Worm (Caenorhabditis elegans): Measurements from ENCODE around the gene F42A6.6.

Gene F42A6.6

DNA sequence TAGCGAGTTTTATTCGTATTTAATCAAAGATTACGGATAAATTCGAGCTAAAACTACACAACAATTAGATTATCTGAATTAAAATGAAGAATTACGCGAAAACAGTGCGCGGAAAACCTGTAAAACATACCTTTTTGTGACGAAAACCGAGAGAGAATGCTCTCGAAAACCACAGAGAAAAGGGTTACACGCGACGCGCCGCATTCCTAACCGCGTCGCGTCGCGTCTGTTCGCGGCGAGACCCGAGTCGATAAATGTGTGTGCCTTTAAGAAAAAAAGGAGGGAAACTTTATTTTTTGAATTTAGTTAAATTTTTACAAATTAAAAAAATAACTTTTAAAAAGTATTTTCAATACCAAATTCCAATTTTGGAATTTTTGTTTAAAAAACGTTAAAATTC, 2.0 kb upstream of the F42A6.6 start, which contains the start of gene hrpa-1:
hrpa-1 (minus strand) TSS at position 192 of the 400 bp plus-strand sequence.
- TF ChIP-seq zag-1 (tag; optimal IDR thresholded peaks at IDR 0.05) (peak; percentile 17), nhr-237 (tag; optimal IDR thresholded peaks at IDR 0.05) (no peak), nhr-21 (tag; optimal IDR thresholded peaks at IDR 0.05) (peak; percentile 62), lin-39 (tag; optimal IDR thresholded peaks at IDR 0.05) (no peak), skn-1 (tag; optimal IDR thresholded peaks at IDR 0.05) (no peak), F13H6.1 (tag; optimal IDR thresholded peaks at IDR 0.05) (peak; percentile 76), crh-2 (tag; optimal IDR thresholded peaks at IDR 0.05) (peak; percentile 90), elt-3 (tag; optimal IDR thresholded peaks at IDR 0.05) (no peak), gmeb-1 (tag; optimal IDR thresholded peaks at IDR 0.05) (peak; percentile 97), mbf-1 (tag; optimal IDR thresholded peaks at IDR 0.05) (no peak), ztf-11 (tag; optimal IDR thresholded peaks at IDR 0.05) (no peak), nhr-25 (tag; optimal IDR thresholded peaks at IDR 0.05) (peak; percentile 88), nhr-23 (tag; optimal IDR thresholded peaks at IDR 0.05) (no peak), nhr-12 (tag; optimal IDR thresholded peaks at IDR 0.05) (no peak), sem-4 (tag; optimal IDR thresholded peaks at IDR 0.05) (peak; percentile 56), R02D3.7 (tag; optimal IDR thresholded peaks at IDR 0.05) (no peak), nhr-129 (tag; optimal IDR thresholded peaks at IDR 0.05) (peak; percentile 64), nhr-10 (tag; optimal IDR thresholded peaks at IDR 0.05) (no peak), unc-62 (GFP tag; optimal IDR thresholded peaks at IDR 0.05) (no peak), fos-1 (tag; optimal IDR thresholded peaks at IDR 0.05) (peak; percentile 64), elt-1 (tag; optimal IDR thresholded peaks at IDR 0.05) (no peak), nhr-11 (tag; optimal IDR thresholded peaks at IDR 0.05) (no peak), sma-3 (GFP tag; optimal IDR thresholded peaks at IDR 0.05) (peak; percentile 81), nhr-6 (tag; optimal IDR thresholded peaks at IDR 0.05) (peak; percentile 60), ZK546.5 (tag; optimal IDR thresholded peaks at IDR 0.05) (peak; percentile 66), mab-5 (tag; optimal IDR thresholded peaks at IDR 0.05) (peak; percentile 56), C34F6.9 (tag; optimal IDR thresholded peaks at IDR 0.05) (peak; percentile 94), egl-27 (tag; optimal IDR thresholded peaks at IDR 0.05) (peak; percentile 8), dmd-4 (tag; optimal IDR thresholded peaks at IDR 0.05) (no peak), lin-11 (tag; optimal IDR thresholded peaks at IDR 0.05) (peak; percentile 80), sma-9 (GFP tag; optimal IDR thresholded peaks at IDR 0.05) (peak; percentile 70), sma-9 (tag; optimal IDR thresholded peaks at IDR 0.05) (no peak), unc-55 (GFP tag; optimal IDR thresholded peaks at IDR 0.05) (peak; percentile 98), snpc-4 (tag; optimal IDR thresholded peaks at IDR 0.05) (peak; percentile 42), lin-13 (GFP tag; optimal IDR thresholded peaks at IDR 0.05) (peak; percentile 92), blmp-1 (tag; optimal IDR thresholded peaks at IDR 0.05; ENCODE audit: insufficient read depth) (peak; percentile 28), ama-1 (optimal IDR thresholded peaks at IDR 0.05) (peak; percentile 64), mdl-1 (tag; optimal IDR thresholded peaks at IDR 0.05) (peak in 1 of 2 experiments; percentile 46), peb-1 (tag; optimal IDR thresholded peaks at IDR 0.05) (no peak), aly-2 (tag; optimal IDR thresholded peaks at IDR 0.05) (no peak), ztf-1 (GFP tag; conservative IDR thresholded peaks at IDR 0.05) (no peak), ztf-4 (tag; optimal IDR thresholded peaks at IDR 0.05) (peak; percentile 68), Y55F3AM.14 (GFP tag; optimal IDR thresholded peaks at IDR 0.05) (no peak), nhr-77 (tag; optimal IDR thresholded peaks at IDR 0.05) (no peak), lsy-2 (tag; optimal IDR thresholded peaks at IDR 0.05) (peak; percentile 85 to 96), ceh-82 (tag; optimal IDR thresholded peaks at IDR 0.05) (peak; percentile 62), alr-1 (tag; optimal IDR thresholded peaks at IDR 0.05) (no peak), unc-39 (tag; optimal IDR thresholded peaks at IDR 0.05) (no peak), ceh-16 (tag; optimal IDR thresholded peaks at IDR 0.05) (no peak)

All from whole organism, L2 larva.